Fruit fly (Drosophila melanogaster) whole organism, wandering third instar larva: ENCODE data around the gene CG40228.

ENCODE experiments used
- Abd-B ChIP-seq: fragments of >200 bp; optimal IDR thresholded peaks from 2 replicates; lab custom pipeline; 2017; ENCODE audit warnings: missing biosample characterization, missing genetic modification characterization
- CG32264 ChIP-seq: fragments of 200-800 bp; sonication (Bioruptor generic); optimal IDR thresholded peaks from 2 replicates; lab custom pipeline; 2016; ENCODE audit warnings: missing biosample characterization, missing genetic modification characterization
- Dif ChIP-seq: fragments of 200-275, 200-300 bp; sonication (Bioruptor generic); optimal IDR thresholded peaks from 2 replicates; lab custom pipeline; 2018; ENCODE audit warnings: missing biosample characterization, missing genetic modification characterization; ENCODE audit not compliant: partially characterized antibody
- GATAd ChIP-seq: sonication (Bioruptor generic); optimal IDR thresholded peaks from 2 replicates; lab custom pipeline; 2016; ENCODE audit warnings: missing biosample characterization, missing genetic modification characterization
- Mio ChIP-seq: sonication (Bioruptor generic); optimal IDR thresholded peaks from 2 replicates; lab custom pipeline; 2016; ENCODE audit warnings: missing biosample characterization, missing genetic modification characterization
- Myc ChIP-seq: fragments of >200 bp; optimal IDR thresholded peaks from 2 replicates; lab custom pipeline; 2017
- Rel ChIP-seq, 2 experiments: fragments of 200-800 bp; sonication (Bioruptor generic) in 1 of 2; optimal IDR thresholded peaks; 2 replicates in 1 of 2; 3 replicates in 1 of 2; lab custom pipeline; 2016 to 2019; ENCODE audit warnings: mild to moderate bottlenecking in 2 of 2, missing biosample characterization in 2 of 2, missing genetic modification characterization in 2 of 2, moderate library complexity in 1 of 2
- br ChIP-seq: fragments of 200-800 bp; sonication (Bioruptor generic); optimal IDR thresholded peaks from 2 replicates; lab custom pipeline; 2016; ENCODE audit warnings: missing biosample characterization, missing genetic modification characterization
- fru ChIP-seq: fragments of 200-800 bp; sonication (Bioruptor generic); optimal IDR thresholded peaks from 3 replicates; lab custom pipeline; 2016; ENCODE audit warnings: missing biosample characterization, mild to moderate bottlenecking, missing genetic modification characterization
- pan ChIP-seq: fragments of >200 bp; optimal IDR thresholded peaks from 2 replicates; lab custom pipeline; 2017
- psq ChIP-seq: fragments of 200-800 bp; sonication (Bioruptor generic); optimal IDR thresholded peaks from 3 replicates; lab custom pipeline; 2017; ENCODE audit warnings: missing biosample characterization, mild to moderate bottlenecking, missing genetic modification characterization, moderate library complexity

dm6 chr3L:27083744-27084143 lies at the start of gene CG40228:
- peak; percentile 33 for TF ChIP-seq Myc
- no peak for TF ChIP-seq Mio
- no peak for TF ChIP-seq br (GFP tag; lab: Kevin White, UChicago)
- no peak for TF ChIP-seq Rel (GFP tag; optimal IDR thresholded peaks at IDR 0.05; lab: Kevin White, UChicago)
- no peak for TF ChIP-seq Rel (tag; optimal IDR thresholded peaks at IDR 0.05; lab: Kevin White, UChicago)
- TF ChIP-seq pan = no peak
- TF ChIP-seq GATAd (GFP tag; lab: Kevin White, UChicago) = no peak
- TF ChIP-seq Abd-B (GFP tag; lab: Kevin White, UChicago) = no peak
- no peak for TF ChIP-seq Dif
- TF ChIP-seq CG32264 (GFP tag; lab: Kevin White, UChicago) = no peak
- no peak for TF ChIP-seq fru (GFP tag; lab: Kevin White, UChicago)
- no peak for TF ChIP-seq psq (GFP tag; lab: Kevin White, UChicago)
